Worm (Caenorhabditis elegans): ENCODE data around the gene mltn-12.

DNA sequence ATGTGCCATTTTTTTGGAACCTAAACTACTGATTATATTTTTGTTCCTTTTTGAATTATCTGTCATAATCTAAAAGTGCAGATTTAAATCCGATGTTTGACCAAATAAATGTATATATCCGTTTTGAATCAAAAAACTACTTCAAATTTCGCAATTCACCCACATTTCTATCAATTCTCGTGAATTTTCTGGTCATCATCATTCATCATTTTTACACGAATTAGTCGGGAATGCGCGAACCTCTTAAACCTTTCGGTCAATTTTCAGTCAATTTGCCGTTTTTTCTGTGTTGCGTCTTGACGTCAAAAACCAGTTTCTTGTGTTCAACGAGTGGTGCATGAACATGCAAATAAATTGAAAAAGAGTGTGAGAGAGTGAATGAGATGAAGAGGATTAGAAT, 38.8 kb upstream of the mltn-12 start:
- TF ChIP-seq pha-4 (tag; optimal IDR thresholded peaks at IDR 0.05) (no peak), ceh-100 (GFP tag; IDR thresholded peaks at IDR 0.05) (no peak), hlh-12 (tag; optimal IDR thresholded peaks at IDR 0.05) (no peak), F33H1.4 (GFP tag; IDR thresholded peaks at IDR 0.05) (no peak), B0261.1 (tag; optimal IDR thresholded peaks at IDR 0.05) (no peak)

Data from whole organism, young adult.